Fruit fly (Drosophila melanogaster) whole organism, wandering third instar larva: ENCODE measurements around the gene scyl.

Experiments
- Abd-B ChIP-seq: fragments of >200 bp; optimal IDR thresholded peaks from 2 replicates; lab custom pipeline; 2017; ENCODE audit warnings: missing biosample characterization, missing genetic modification characterization
- CG32264 ChIP-seq: fragments of 200-800 bp; sonication (Bioruptor generic); optimal IDR thresholded peaks from 2 replicates; lab custom pipeline; 2016; ENCODE audit warnings: missing biosample characterization, missing genetic modification characterization
- Hr78 ChIP-seq: fragments of >200 bp; optimal IDR thresholded peaks from 2 replicates; lab custom pipeline; 2017; ENCODE audit warnings: missing biosample characterization, missing genetic modification characterization
- OdsH ChIP-seq: fragments of 200-800 bp; sonication (Bioruptor generic); optimal IDR thresholded peaks from 2 replicates; lab custom pipeline; 2016; ENCODE audit warnings: missing biosample characterization, mild to moderate bottlenecking, missing genetic modification characterization
- Sp1 ChIP-seq: fragments of 200-800 bp; sonication (Bioruptor generic); optimal IDR thresholded peaks from 3 replicates; lab custom pipeline; 2019; ENCODE audit warnings: missing biosample characterization, mild to moderate bottlenecking, missing genetic modification characterization, moderate library complexity
- br ChIP-seq: fragments of 200-800 bp; sonication (Bioruptor generic); optimal IDR thresholded peaks from 2 replicates; lab custom pipeline; 2016; ENCODE audit warnings: missing biosample characterization, missing genetic modification characterization
- dl ChIP-seq, 2 experiments: fragments of 175-275, 200-275 bp in 1 of 2; fragments of 200-275 bp in 1 of 2; sonication (Bioruptor generic); optimal IDR thresholded peaks; lab custom pipeline; 2018; ENCODE audit warnings: mild to moderate bottlenecking in 2 of 2, missing biosample characterization in 2 of 2, missing genetic modification characterization in 2 of 2, moderate library complexity in 2 of 2; ENCODE audit not compliant: partially characterized antibody in 2 of 2, insufficient read depth in 1 of 2
- fru ChIP-seq: fragments of 200-800 bp; sonication (Bioruptor generic); optimal IDR thresholded peaks from 3 replicates; lab custom pipeline; 2016; ENCODE audit warnings: missing biosample characterization, mild to moderate bottlenecking, missing genetic modification characterization
- lola ChIP-seq: fragments of >200 bp; optimal IDR thresholded peaks from 2 replicates; lab custom pipeline; 2017; ENCODE audit warnings: missing biosample characterization, missing genetic modification characterization
- psq ChIP-seq: fragments of 200-800 bp; sonication (Bioruptor generic); optimal IDR thresholded peaks from 3 replicates; lab custom pipeline; 2017; ENCODE audit warnings: missing biosample characterization, mild to moderate bottlenecking, missing genetic modification characterization, moderate library complexity
- rgr ChIP-seq: fragments of 200-800 bp; sonication (Bioruptor generic); optimal IDR thresholded peaks from 3 replicates; lab custom pipeline; 2016; ENCODE audit warnings: missing biosample characterization, mild to moderate bottlenecking, missing genetic modification characterization
- usp ChIP-seq: fragments of >200 bp; optimal IDR thresholded peaks from 2 replicates; lab custom pipeline; 2017; ENCODE audit warnings: missing biosample characterization, missing genetic modification characterization

- TF ChIP-seq psq (GFP tag; lab: Kevin White, UChicago) (no peak), CG32264 (GFP tag; lab: Kevin White, UChicago) (no peak), Sp1 (GFP tag; lab: Kevin White, UChicago) (no peak), OdsH (GFP tag; lab: Kevin White, UChicago) (no peak), br (GFP tag; lab: Kevin White, UChicago) (no peak), lola (GFP tag; lab: Kevin White, UChicago) (no peak), dl (GFP tag; optimal IDR thresholded peaks at IDR 0.05; lab: Kevin White, UChicago; ENCODE audit: insufficient read depth in 1 of 2, partially characterized antibody in 2 of 2) (no peak), rgr (GFP tag; lab: Kevin White, UChicago) (no peak), Abd-B (GFP tag; lab: Kevin White, UChicago) (no peak), usp (no peak), fru (GFP tag; lab: Kevin White, UChicago) (no peak), Hr78 (GFP tag; lab: Kevin White, UChicago) (no peak)
These were observed 3.8 kb upstream of the scyl start for dm6 chr3L:11248303-11248702.
